Fruit fly (Drosophila melanogaster): ENCODE measurements around the gene ci.

ci gene

dm6 chr4:70127-70904, 13.5 kb upstream of the ci start:
- TF ChIP-seq tj (GFP tag; optimal IDR thresholded peaks at IDR 0.05) (peak; percentile 66), kay (GFP tag; ENCODE audit: borderline replicate concordance) (peak; percentile 95), bab1 (GFP tag; optimal IDR thresholded peaks at IDR 0.05) (no peak)

- TF ChIP-seq Clk (GFP tag; optimal IDR thresholded peaks at IDR 0.05), result no peak
- TF ChIP-seq bab1 (GFP tag; optimal IDR thresholded peaks at IDR 0.05), result no peak
- no peak for TF ChIP-seq Hr96 (GFP tag; optimal IDR thresholded peaks at IDR 0.05)
- TF ChIP-seq kay (GFP tag; ENCODE audit: borderline replicate concordance), result peak; percentile 89
- no peak for TF ChIP-seq toe (GFP tag; optimal IDR thresholded peaks at IDR 0.05)
- TF ChIP-seq CG12768 (GFP tag; optimal IDR thresholded peaks at IDR 0.05), result no peak
- no peak for TF ChIP-seq cnc (optimal IDR thresholded peaks at IDR 0.05)
- no peak for TF ChIP-seq Crg-1 (GFP tag; optimal IDR thresholded peaks at IDR 0.05)
- no peak for TF ChIP-seq CG7101 (tag; optimal IDR thresholded peaks at IDR 0.05)
- TF ChIP-seq CG1620 (GFP tag; optimal IDR thresholded peaks at IDR 0.05), result no peak
- peak; percentile 11 for TF ChIP-seq CG11617 (GFP tag; optimal IDR thresholded peaks at IDR 0.05)
- no peak for TF ChIP-seq CG5204 (GFP tag; optimal IDR thresholded peaks at IDR 0.05)
- peak; percentile 67 for TF ChIP-seq cic (GFP tag; optimal IDR thresholded peaks at IDR 0.05)
- TF ChIP-seq Mnt (GFP tag; optimal IDR thresholded peaks at IDR 0.05), result peak; percentile 55
- TF ChIP-seq ovo (GFP tag; optimal IDR thresholded peaks at IDR 0.05), result no peak
- peak; percentile 8 for TF ChIP-seq tj (GFP tag; optimal IDR thresholded peaks at IDR 0.05)
- TF ChIP-seq CG14711 (tag; optimal IDR thresholded peaks at IDR 0.05), result peak; percentile 12
- no peak for TF ChIP-seq CG33017 (tag; optimal IDR thresholded peaks at IDR 0.05)
- TF ChIP-seq pad (GFP tag; optimal IDR thresholded peaks at IDR 0.05), result no peak
- no peak for TF ChIP-seq CG7045 (GFP tag; optimal IDR thresholded peaks at IDR 0.05)
Observed at dm6 chr4:68949-69742, 12.3 kb upstream of the ci start, which contains the start of gene pan. Gene pan (plus strand): TSS chr4:69326.

- TF ChIP-seq kay (GFP tag; ENCODE audit: borderline replicate concordance) (peak; percentile 64), CG11617 (GFP tag; optimal IDR thresholded peaks at IDR 0.05) (no peak), CG1620 (GFP tag; optimal IDR thresholded peaks at IDR 0.05) (peak; percentile 3), ovo (GFP tag; optimal IDR thresholded peaks at IDR 0.05) (peak; percentile 56), Hr96 (GFP tag; optimal IDR thresholded peaks at IDR 0.05) (no peak)
Observed at dm6 chr4:68184-68948, 11.5 kb upstream of the ci start.

- TF ChIP-seq CG7101 (tag; optimal IDR thresholded peaks at IDR 0.05) (peak; percentile 86), CG11617 (GFP tag; optimal IDR thresholded peaks at IDR 0.05) (peak; percentile 77), bab1 (GFP tag; optimal IDR thresholded peaks at IDR 0.05) (peak; percentile 85), CG1620 (GFP tag; optimal IDR thresholded peaks at IDR 0.05) (peak; percentile 92), pad (GFP tag; optimal IDR thresholded peaks at IDR 0.05) (peak; percentile 75), Hr96 (GFP tag; optimal IDR thresholded peaks at IDR 0.05) (no peak), ovo (GFP tag; optimal IDR thresholded peaks at IDR 0.05) (peak; percentile 91), CG14711 (tag; optimal IDR thresholded peaks at IDR 0.05) (peak; percentile 58), CG7045 (GFP tag; optimal IDR thresholded peaks at IDR 0.05) (peak; percentile 81), Crg-1 (GFP tag; optimal IDR thresholded peaks at IDR 0.05) (peak; percentile 86), tj (GFP tag; optimal IDR thresholded peaks at IDR 0.05) (peak; percentile 42), cic (GFP tag; optimal IDR thresholded peaks at IDR 0.05) (peak; percentile 57), Mnt (GFP tag; optimal IDR thresholded peaks at IDR 0.05) (peak; percentile 84), CG33017 (tag; optimal IDR thresholded peaks at IDR 0.05) (peak; percentile 77), toe (GFP tag; optimal IDR thresholded peaks at IDR 0.05) (peak; percentile 89), CG5204 (GFP tag; optimal IDR thresholded peaks at IDR 0.05) (peak; percentile 80), Clk (GFP tag; optimal IDR thresholded peaks at IDR 0.05) (peak; percentile 84), kay (GFP tag; ENCODE audit: borderline replicate concordance) (no peak), cnc (optimal IDR thresholded peaks at IDR 0.05) (no peak), CG12768 (GFP tag; optimal IDR thresholded peaks at IDR 0.05) (peak; percentile 76)
Observed at dm6 chr4:67063-67684, 10.3 kb upstream of the ci start, which contains the start of gene RpS3A. Gene RpS3A (minus strand): TSS chr4:67207.

- no peak for TF ChIP-seq ovo (GFP tag; optimal IDR thresholded peaks at IDR 0.05)
- TF ChIP-seq kay (GFP tag; ENCODE audit: borderline replicate concordance), result no peak
- TF ChIP-seq bab1 (GFP tag; optimal IDR thresholded peaks at IDR 0.05), result no peak
- no peak for TF ChIP-seq Hr96 (GFP tag; optimal IDR thresholded peaks at IDR 0.05)
- no peak for TF ChIP-seq Clk (GFP tag; optimal IDR thresholded peaks at IDR 0.05)
- no peak for TF ChIP-seq CG5204 (GFP tag; optimal IDR thresholded peaks at IDR 0.05)
- TF ChIP-seq CG33017 (tag; optimal IDR thresholded peaks at IDR 0.05), result no peak
- TF ChIP-seq Mnt (GFP tag; optimal IDR thresholded peaks at IDR 0.05), result no peak
- no peak for TF ChIP-seq CG11617 (GFP tag; optimal IDR thresholded peaks at IDR 0.05)
- TF ChIP-seq CG14711 (tag; optimal IDR thresholded peaks at IDR 0.05), result no peak
- TF ChIP-seq Crg-1 (GFP tag; optimal IDR thresholded peaks at IDR 0.05), result no peak
- TF ChIP-seq CG12768 (GFP tag; optimal IDR thresholded peaks at IDR 0.05), result no peak
- no peak for TF ChIP-seq toe (GFP tag; optimal IDR thresholded peaks at IDR 0.05)
- TF ChIP-seq pad (GFP tag; optimal IDR thresholded peaks at IDR 0.05), result no peak
- TF ChIP-seq CG1620 (GFP tag; optimal IDR thresholded peaks at IDR 0.05), result no peak
- TF ChIP-seq cic (GFP tag; optimal IDR thresholded peaks at IDR 0.05), result no peak
- no peak for TF ChIP-seq tj (GFP tag; optimal IDR thresholded peaks at IDR 0.05)
- TF ChIP-seq CG7045 (GFP tag; optimal IDR thresholded peaks at IDR 0.05), result no peak
Observed at dm6 chr4:63307-63706, 6.5 kb upstream of the ci start.
